Fruit fly (Drosophila melanogaster) whole organism, adult: ENCODE data around the gene CG46508.
"Not testable (repeated sequence)": the region's sequence is repeated elsewhere in the genome, so short reads cannot be mapped to it uniquely, and the experiment has no call there.

Source experiments
- CG12768 ChIP-seq: fragments of 200-800 bp; sonication (Bioruptor generic); optimal IDR thresholded peaks from 2 replicates; lab custom pipeline; 2017; ENCODE audit warnings: missing biosample characterization, missing genetic modification characterization, mild to moderate bottlenecking, moderate library complexity, missing genetic modification reagents
- CG14711 ChIP-seq: fragments of 200-800 bp; sonication (Bioruptor generic); optimal IDR thresholded peaks from 2 replicates; lab custom pipeline; 2018; ENCODE audit warnings: missing biosample characterization, mild to moderate bottlenecking, missing genetic modification characterization, moderate library complexity
- CG33017 ChIP-seq: fragments of 200-800 bp; sonication (Bioruptor generic); optimal IDR thresholded peaks from 2 replicates; lab custom pipeline; 2018; ENCODE audit warnings: missing biosample characterization, mild to moderate bottlenecking, missing genetic modification characterization, moderate library complexity
- CG5204 ChIP-seq: fragments of 200-800 bp; sonication (Bioruptor generic); optimal IDR thresholded peaks from 2 replicates; lab custom pipeline; 2016; ENCODE audit warnings: missing biosample characterization, missing genetic modification characterization
- CG7045 ChIP-seq: fragments of 200-800 bp; sonication (Bioruptor generic); optimal IDR thresholded peaks from 2 replicates; lab custom pipeline; 2017; ENCODE audit warnings: missing biosample characterization, mild to moderate bottlenecking, missing genetic modification characterization
- CG7101 ChIP-seq: fragments of 200-800 bp; sonication (Bioruptor generic); optimal IDR thresholded peaks from 2 replicates; lab custom pipeline; 2018; ENCODE audit warnings: missing biosample characterization, mild to moderate bottlenecking, missing genetic modification characterization, moderate library complexity
- Crg-1 ChIP-seq: fragments of 200-800 bp; sonication (Bioruptor generic); optimal IDR thresholded peaks from 2 replicates; lab custom pipeline; 2016; ENCODE audit warnings: missing biosample characterization, missing genetic modification characterization
- Mnt ChIP-seq: fragments of 200-800 bp; sonication (Bioruptor generic); optimal IDR thresholded peaks from 2 replicates; lab custom pipeline; 2016; ENCODE audit warnings: missing biosample characterization, mild to moderate bottlenecking, missing genetic modification characterization
- cnc ChIP-seq, 2 experiments: fragments of >200 bp; optimal IDR thresholded peaks; 2 replicates each; lab custom pipeline; 2017
- kay ChIP-seq: fragments of 200-800 bp; sonication (Bioruptor generic); peaks from one replicate; lab custom pipeline; 2016; ENCODE audit warnings: missing biosample characterization, missing genetic modification characterization, borderline replicate concordance
- ovo ChIP-seq: fragments of 200-800 bp; sonication (Bioruptor generic); optimal IDR thresholded peaks from 2 replicates; lab custom pipeline; 2016; ENCODE audit warnings: missing biosample characterization, missing genetic modification characterization
- pad ChIP-seq: fragments of 200-800 bp; sonication (Bioruptor generic); optimal IDR thresholded peaks from 3 replicates; lab custom pipeline; 2017; ENCODE audit warnings: missing biosample characterization, missing genetic modification characterization, mild to moderate bottlenecking, moderate library complexity, missing genetic modification reagents

DNA sequence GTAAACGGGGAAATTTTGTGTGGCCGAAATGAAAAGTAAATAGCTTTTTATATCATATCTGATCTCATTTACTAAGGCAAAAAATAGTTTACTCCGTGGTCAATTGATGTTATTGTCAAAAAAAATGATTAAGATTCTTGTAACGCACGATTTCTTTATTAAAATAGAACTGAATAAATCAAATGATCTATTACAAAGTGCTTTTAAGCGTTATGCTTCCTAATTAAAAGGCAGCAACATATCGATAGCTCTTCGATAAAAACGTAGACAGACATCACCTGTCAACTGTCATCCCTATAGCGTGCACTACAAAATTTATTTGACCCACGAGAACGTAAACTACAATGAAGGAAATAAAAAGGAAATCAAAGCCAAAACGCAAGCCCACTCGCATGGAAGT lies at the start of gene CG46508:
- TF ChIP-seq Mnt; Crg-1 (GFP tag; lab: Kevin White, UChicago); CG7101 (tag; lab: Kevin White, UChicago); CG12768; ovo (GFP tag; lab: Kevin White, UChicago); pad (GFP tag; lab: Kevin White, UChicago); CG33017; kay; cnc (optimal IDR thresholded peaks at IDR 0.05; lab: Kevin White, UChicago); CG14711 (tag; lab: Kevin White, UChicago); CG7045; CG5204: not testable (repeated sequence)
